Fruit fly (Drosophila melanogaster): ENCODE results near the gene Fas3.

dm6 chr2L:18312309-18312708 is 7.6 kb upstream of the Fas3 start:
- TF ChIP-seq CG8478 (optimal IDR thresholded peaks at IDR 0.05) (no peak), CTCF (optimal IDR thresholded peaks at IDR 0.05) (no peak)
